Fruit fly (Drosophila melanogaster) whole organism, wandering third instar larva: ENCODE results near the gene Jhbp3.

Source experiments
- CG32264 ChIP-seq: fragments of 200-800 bp; sonication (Bioruptor generic); optimal IDR thresholded peaks from 2 replicates; lab custom pipeline; 2016; ENCODE audit warnings: missing biosample characterization, missing genetic modification characterization
- CG9705 ChIP-seq: fragments of 200-800 bp; sonication (Bioruptor generic); optimal IDR thresholded peaks from 2 replicates; lab custom pipeline; 2018; ENCODE audit warnings: missing biosample characterization, mild to moderate bottlenecking, missing genetic modification characterization
- CrebA ChIP-seq: fragments of 200-800 bp; sonication (Bioruptor generic); optimal IDR thresholded peaks from 2 replicates; lab custom pipeline; 2016; ENCODE audit warnings: missing biosample characterization, mild to moderate bottlenecking, missing genetic modification characterization, borderline replicate concordance
- Dfd ChIP-seq: fragments of >200 bp; optimal IDR thresholded peaks from 2 replicates; lab custom pipeline; 2017; ENCODE audit warnings: missing biosample characterization, missing genetic modification characterization
- Dif ChIP-seq: fragments of 200-275, 200-300 bp; sonication (Bioruptor generic); optimal IDR thresholded peaks from 2 replicates; lab custom pipeline; 2018; ENCODE audit warnings: missing biosample characterization, missing genetic modification characterization; ENCODE audit not compliant: partially characterized antibody
- GATAd ChIP-seq: sonication (Bioruptor generic); optimal IDR thresholded peaks from 2 replicates; lab custom pipeline; 2016; ENCODE audit warnings: missing biosample characterization, missing genetic modification characterization
- HLH106 ChIP-seq: fragments of 200-800 bp; optimal IDR thresholded peaks from 3 replicates; lab custom pipeline; 2019; ENCODE audit warnings: missing biosample characterization, mild to moderate bottlenecking, missing genetic modification characterization, moderate library complexity
- Hnf4 ChIP-seq: fragments of 200-800 bp; sonication (Bioruptor generic); optimal IDR thresholded peaks from 2 replicates; lab custom pipeline; 2016; ENCODE audit warnings: missing biosample characterization, mild to moderate bottlenecking, missing genetic modification characterization
- Hr78 ChIP-seq: fragments of >200 bp; optimal IDR thresholded peaks from 2 replicates; lab custom pipeline; 2017; ENCODE audit warnings: missing biosample characterization, missing genetic modification characterization
- Hr83 ChIP-seq: fragments of 200-300 bp; sonication (Bioruptor generic); optimal IDR thresholded peaks from 2 replicates; lab custom pipeline; 2016; ENCODE audit warnings: missing biosample characterization, mild to moderate bottlenecking, missing genetic modification characterization, moderate library complexity; ENCODE audit not compliant: poor library complexity, severe bottlenecking
- Jra ChIP-seq: sonication (Bioruptor generic); optimal IDR thresholded peaks from 2 replicates; lab custom pipeline; 2016; ENCODE audit warnings: missing biosample characterization, missing genetic modification characterization
- Mio ChIP-seq: sonication (Bioruptor generic); optimal IDR thresholded peaks from 2 replicates; lab custom pipeline; 2016; ENCODE audit warnings: missing biosample characterization, missing genetic modification characterization
- Myc ChIP-seq: fragments of >200 bp; optimal IDR thresholded peaks from 2 replicates; lab custom pipeline; 2017
- N ChIP-seq: fragments of >200 bp; optimal IDR thresholded peaks from 2 replicates; lab custom pipeline; 2018; ENCODE audit warnings: missing biosample characterization, missing external identifiers, missing genetic modification characterization
- OdsH ChIP-seq: fragments of 200-800 bp; sonication (Bioruptor generic); optimal IDR thresholded peaks from 2 replicates; lab custom pipeline; 2016; ENCODE audit warnings: missing biosample characterization, mild to moderate bottlenecking, missing genetic modification characterization
- Rel ChIP-seq, 2 experiments: fragments of 200-800 bp; sonication (Bioruptor generic) in 1 of 2; optimal IDR thresholded peaks; 2 replicates in 1 of 2; 3 replicates in 1 of 2; lab custom pipeline; 2016 to 2019; ENCODE audit warnings: mild to moderate bottlenecking in 2 of 2, missing biosample characterization in 2 of 2, missing genetic modification characterization in 2 of 2, moderate library complexity in 1 of 2
- Sp1 ChIP-seq: fragments of 200-800 bp; sonication (Bioruptor generic); optimal IDR thresholded peaks from 3 replicates; lab custom pipeline; 2019; ENCODE audit warnings: missing biosample characterization, mild to moderate bottlenecking, missing genetic modification characterization, moderate library complexity
- Vsx2 ChIP-seq: fragments of 200-300, 225-300 bp; sonication (Bioruptor generic); optimal IDR thresholded peaks from 2 replicates; lab custom pipeline; 2018; ENCODE audit warnings: missing biosample characterization, missing genetic modification characterization; ENCODE audit not compliant: partially characterized antibody
- br ChIP-seq: fragments of 200-800 bp; sonication (Bioruptor generic); optimal IDR thresholded peaks from 2 replicates; lab custom pipeline; 2016; ENCODE audit warnings: missing biosample characterization, missing genetic modification characterization
- brk ChIP-seq: fragments of 200-800 bp; sonication (Bioruptor generic); optimal IDR thresholded peaks from 2 replicates; lab custom pipeline; 2016; ENCODE audit warnings: missing biosample characterization, mild to moderate bottlenecking, missing genetic modification characterization
- dl ChIP-seq, 2 experiments: fragments of 175-275, 200-275 bp in 1 of 2; fragments of 200-275 bp in 1 of 2; sonication (Bioruptor generic); optimal IDR thresholded peaks; lab custom pipeline; 2018; ENCODE audit warnings: mild to moderate bottlenecking in 2 of 2, missing biosample characterization in 2 of 2, missing genetic modification characterization in 2 of 2, moderate library complexity in 2 of 2; ENCODE audit not compliant: partially characterized antibody in 2 of 2, insufficient read depth in 1 of 2
- dmrt93B ChIP-seq: fragments of 200-800 bp; sonication (Bioruptor generic); optimal IDR thresholded peaks from 2 replicates; lab custom pipeline; 2018; ENCODE audit warnings: missing biosample characterization, mild to moderate bottlenecking, missing genetic modification characterization
- ey ChIP-seq: fragments of 200-800 bp; sonication (Bioruptor generic); optimal IDR thresholded peaks from 2 replicates; lab custom pipeline; 2016; ENCODE audit warnings: missing biosample characterization, missing genetic modification characterization
- foxo ChIP-seq, 2 experiments: fragments of 200-800 bp; sonication (Bioruptor generic); optimal IDR thresholded peaks; 2 replicates in 1 of 2; 3 replicates in 1 of 2; lab custom pipeline; 2016 to 2017; ENCODE audit warnings: missing biosample characterization in 2 of 2, missing genetic modification characterization in 2 of 2
- fru ChIP-seq: fragments of 200-800 bp; sonication (Bioruptor generic); optimal IDR thresholded peaks from 3 replicates; lab custom pipeline; 2016; ENCODE audit warnings: missing biosample characterization, mild to moderate bottlenecking, missing genetic modification characterization
- h ChIP-seq: fragments of 200-800 bp; sonication (Bioruptor generic); optimal IDR thresholded peaks from 3 replicates; lab custom pipeline; 2016; ENCODE audit warnings: missing biosample characterization, mild to moderate bottlenecking, missing genetic modification characterization
- lola ChIP-seq: fragments of >200 bp; optimal IDR thresholded peaks from 2 replicates; lab custom pipeline; 2017; ENCODE audit warnings: missing biosample characterization, missing genetic modification characterization
- pan ChIP-seq: fragments of >200 bp; optimal IDR thresholded peaks from 2 replicates; lab custom pipeline; 2017
- psq ChIP-seq: fragments of 200-800 bp; sonication (Bioruptor generic); optimal IDR thresholded peaks from 3 replicates; lab custom pipeline; 2017; ENCODE audit warnings: missing biosample characterization, mild to moderate bottlenecking, missing genetic modification characterization, moderate library complexity
- rgr ChIP-seq: fragments of 200-800 bp; sonication (Bioruptor generic); optimal IDR thresholded peaks from 3 replicates; lab custom pipeline; 2016; ENCODE audit warnings: missing biosample characterization, mild to moderate bottlenecking, missing genetic modification characterization
- sage ChIP-seq: fragments of 200-800 bp; sonication (Bioruptor generic); optimal IDR thresholded peaks from 2 replicates; lab custom pipeline; 2016; ENCODE audit warnings: missing biosample characterization, mild to moderate bottlenecking, missing genetic modification characterization
- tai ChIP-seq: sonication (Bioruptor generic); optimal IDR thresholded peaks from 2 replicates; lab custom pipeline; 2016; ENCODE audit warnings: missing biosample characterization, missing genetic modification characterization
- woc ChIP-seq: sonication (Bioruptor generic); optimal IDR thresholded peaks from 2 replicates; lab custom pipeline; 2016; ENCODE audit warnings: missing biosample characterization, mild to moderate bottlenecking, missing genetic modification characterization

The Jhbp3 gene

dm6 chr3R:4962689-4963088 lies 7.6 kb upstream of the Jhbp3 start:
- peak; percentile 42 for TF ChIP-seq Hr83 (GFP tag; lab: Kevin White, UChicago)
- TF ChIP-seq Jra (GFP tag; lab: Kevin White, UChicago), result peak; percentile 32
- no peak for TF ChIP-seq brk (GFP tag; lab: Kevin White, UChicago)
- TF ChIP-seq fru (GFP tag; lab: Kevin White, UChicago), result no peak
- peak; percentile 64 for TF ChIP-seq Myc (lab: Kevin White, UChicago)
- no peak for TF ChIP-seq pan (lab: Kevin White, UChicago)
- TF ChIP-seq Dif, result peak; percentile 30
- no peak for TF ChIP-seq N (GFP tag; lab: Kevin White, UChicago)
- peak; percentile 25 for TF ChIP-seq Hnf4 (GFP tag; lab: Kevin White, UChicago)
- TF ChIP-seq sage (GFP tag; lab: Kevin White, UChicago), result no peak
- TF ChIP-seq br, result no peak
- peak in 1 of 2 experiments; percentile 15 for TF ChIP-seq foxo (GFP tag; optimal IDR thresholded peaks at IDR 0.05; lab: Kevin White, UChicago)

- no peak for TF ChIP-seq Vsx2 (GFP tag; lab: Kevin White, UChicago)
- TF ChIP-seq Dfd (GFP tag; lab: Kevin White, UChicago), result no peak
- TF ChIP-seq Rel (GFP tag; optimal IDR thresholded peaks at IDR 0.05; lab: Kevin White, UChicago), result no peak
- TF ChIP-seq Rel (tag; optimal IDR thresholded peaks at IDR 0.05; lab: Kevin White, UChicago), result peak; percentile 68
- TF ChIP-seq, all 38 proteins: peak for 1
These were observed 6.9 kb upstream of the Jhbp3 start for dm6 chr3R:4961946-4962345.

dm6 chr3R:4960898-4961819 lies 6.1 kb upstream of the Jhbp3 start, which contains the start of gene Jhbp2:
TSS of gene Jhbp2 (minus strand) at chr3R:4961351.
- TF ChIP-seq foxo (GFP tag; optimal IDR thresholded peaks at IDR 0.05; lab: Kevin White, UChicago) (peak in 1 of 2 experiments; percentile 45), Rel (GFP tag; optimal IDR thresholded peaks at IDR 0.05; lab: Kevin White, UChicago) (no peak), Rel (tag; optimal IDR thresholded peaks at IDR 0.05; lab: Kevin White, UChicago) (no peak), Myc (lab: Kevin White, UChicago) (no peak), dmrt93B (GFP tag; lab: Kevin White, UChicago) (no peak), br (peak; percentile 11), h (GFP tag; lab: Kevin White, UChicago) (peak; percentile 49), ey (GFP tag; lab: Kevin White, UChicago) (peak; percentile 25), sage (GFP tag; lab: Kevin White, UChicago) (no peak), rgr (GFP tag; lab: Kevin White, UChicago) (peak; percentile 20), CrebA (GFP tag; lab: Kevin White, UChicago) (no peak), Vsx2 (GFP tag; lab: Kevin White, UChicago) (no peak), Dif (no peak), pan (lab: Kevin White, UChicago) (no peak), woc (peak; percentile 28), fru (GFP tag; lab: Kevin White, UChicago) (peak; percentile 57), OdsH (peak; percentile 19), HLH106 (tag; lab: Kevin White, UChicago) (peak; percentile 22), Hnf4 (GFP tag; lab: Kevin White, UChicago) (no peak), Jra (GFP tag; lab: Kevin White, UChicago) (no peak), lola (no peak), N (GFP tag; lab: Kevin White, UChicago) (no peak), brk (GFP tag; lab: Kevin White, UChicago) (no peak), Sp1 (GFP tag; lab: Kevin White, UChicago) (peak; percentile 14), psq (GFP tag; lab: Kevin White, UChicago) (peak; percentile 53), CG9705 (no peak)
- TF ChIP-seq, all 38 proteins: peak for 11

- TF ChIP-seq pan (lab: Kevin White, UChicago), result no peak
- TF ChIP-seq Mio (GFP tag; lab: Kevin White, UChicago), result no peak
- TF ChIP-seq tai, result no peak
- TF ChIP-seq fru (GFP tag; lab: Kevin White, UChicago), result no peak
- no peak for TF ChIP-seq ey (GFP tag; lab: Kevin White, UChicago)
- TF ChIP-seq sage (GFP tag; lab: Kevin White, UChicago), result no peak
- no peak for TF ChIP-seq Dfd (GFP tag; lab: Kevin White, UChicago)
- no peak for TF ChIP-seq Hr78
- no peak for TF ChIP-seq foxo (GFP tag; optimal IDR thresholded peaks at IDR 0.05; lab: Kevin White, UChicago)
- no peak for TF ChIP-seq br
- no peak for TF ChIP-seq CG32264 (GFP tag; lab: Kevin White, UChicago)
- no peak for TF ChIP-seq rgr (GFP tag; lab: Kevin White, UChicago)
- TF ChIP-seq GATAd, result no peak
- no peak for TF ChIP-seq Vsx2 (GFP tag; lab: Kevin White, UChicago)
- TF ChIP-seq Myc (lab: Kevin White, UChicago), result no peak
- no peak for TF ChIP-seq dl (GFP tag; optimal IDR thresholded peaks at IDR 0.05; lab: Kevin White, UChicago; ENCODE audit: insufficient read depth in 1 of 2, partially characterized antibody in 2 of 2)
- TF ChIP-seq brk (GFP tag; lab: Kevin White, UChicago), result no peak
- no peak for TF ChIP-seq woc
These were observed 5.1 kb upstream of the Jhbp3 start for dm6 chr3R:4960107-4960506.
